Worm (Caenorhabditis elegans) whole organism, young adult: ENCODE results near the gene T04F3.5.

Experiments used
- Y79H2A.3 ChIP-seq: fragments of 200-800 bp; sonication (Bioruptor generic); conservative IDR thresholded peaks from 2 replicates; pipeline ENCODE4 v1.3.6; 2022; ENCODE audit warnings: missing genetic modification reagents, missing genetic modification characterization, missing compliant biosample characterization
- ZK185.1 ChIP-seq: sonication (generic microtip); optimal IDR thresholded peaks from 2 replicates; lab custom pipeline; 2016; ENCODE audit warnings: mild to moderate bottlenecking, missing genetic modification characterization, missing compliant biosample characterization; ENCODE audit not compliant: poor library complexity, severe bottlenecking
- ceh-27 ChIP-seq: fragments of 200-800 bp; sonication (Bioruptor generic); optimal IDR thresholded peaks from 2 replicates; lab custom pipeline; 2018; ENCODE audit warnings: mild to moderate bottlenecking, missing genetic modification characterization, moderate library complexity, missing compliant biosample characterization
- ceh-91 ChIP-seq: fragments of 200-800 bp; sonication (Bioruptor generic); IDR thresholded peaks from 2 replicates; pipeline ENCODE4 v1.3.6; 2022; ENCODE audit warnings: missing genetic modification reagents, missing genetic modification characterization, missing compliant biosample characterization
- mes-4 ChIP-seq: sonication (generic microtip); optimal IDR thresholded peaks from 2 replicates; lab custom pipeline; 2016; ENCODE audit warnings: missing genotype, missing genetic modification characterization, missing compliant biosample characterization
- snpc-1.1 ChIP-seq: sonication (generic microtip); optimal IDR thresholded peaks from 2 replicates; lab custom pipeline; 2017; ENCODE audit warnings: missing genetic modification characterization, mild to moderate bottlenecking, missing compliant biosample characterization, antibody characterized with exemption, moderate library complexity, missing genotype, missing genetic modification reagents; ENCODE audit not compliant: insufficient read depth
- unc-62 ChIP-seq: fragments of 150-350 bp; optimal IDR thresholded peaks from 2 replicates; lab custom pipeline; 2014; ENCODE audit warnings: missing biosample characterization, missing genetic modification reagents, missing genetic modification characterization
- xnd-1 ChIP-seq: sonication (generic microtip); optimal IDR thresholded peaks from 2 replicates; lab custom pipeline; 2016; ENCODE audit warnings: missing genotype, missing genetic modification reagents, missing genetic modification characterization, missing compliant biosample characterization

- TF ChIP-seq unc-62 (GFP tag; lab: Kevin White, UChicago) (no peak), ceh-91 (GFP tag; lab: Robert Waterston, UW) (no peak), xnd-1 (tag; lab: Kevin White, UChicago) (no peak), snpc-1.1 (tag; lab: Kevin White, UChicago) (no peak), mes-4 (tag; lab: Kevin White, UChicago) (no peak), Y79H2A.3 (GFP tag; lab: Robert Waterston, UW) (no peak), ZK185.1 (tag; lab: Kevin White, UChicago) (no peak), ceh-27 (GFP tag; lab: Kevin White, UChicago) (no peak)
Observed at ce11 chrV:11739820-11740219, 20.7 kb upstream of the T04F3.5 start, which contains the start of gene T04F3.1.
